Worm (Caenorhabditis elegans) whole organism, mixed stage, embryonic: Measurements from ENCODE around the gene C36B7.5.

Experiments used
- blmp-1 ChIP-seq: fragments of 150-350 bp; optimal IDR thresholded peaks from 2 replicates; lab custom pipeline; 2014; ENCODE audit warnings: missing biosample characterization, missing genetic modification characterization
- elt-3 ChIP-seq: fragments of 150-350 bp; optimal IDR thresholded peaks from 2 replicates; lab custom pipeline; 2014; ENCODE audit warnings: missing biosample characterization, missing genetic modification characterization
- lin-32 ChIP-seq: fragments of 200-800 bp; sonication (Bioruptor generic); optimal IDR thresholded peaks from 2 replicates; lab custom pipeline; 2018; ENCODE audit warnings: mild to moderate bottlenecking, missing genetic modification characterization, missing compliant biosample characterization
- nhr-12 ChIP-seq: fragments of 150-350 bp; optimal IDR thresholded peaks from 2 replicates; lab custom pipeline; 2014; ENCODE audit warnings: missing biosample characterization, missing genetic modification characterization
- nhr-76 ChIP-seq: sonication (generic microtip); optimal IDR thresholded peaks from 2 replicates; lab custom pipeline; 2017; ENCODE audit warnings: missing biosample characterization, missing genetic modification characterization
- unc-120 ChIP-seq: sonication (generic microtip); optimal IDR thresholded peaks from 2 replicates; lab custom pipeline; 2017; ENCODE audit warnings: missing genetic modification characterization, missing compliant biosample characterization; ENCODE audit not compliant: poor library complexity, severe bottlenecking
- unc-39 ChIP-seq: fragments of 150-350 bp; optimal IDR thresholded peaks from 2 replicates; lab custom pipeline; 2014; ENCODE audit warnings: missing biosample characterization, missing genetic modification characterization
- unc-62 ChIP-seq: fragments of 150-350 bp; optimal IDR thresholded peaks from 2 replicates; lab custom pipeline; 2014; ENCODE audit warnings: missing biosample characterization, missing genetic modification reagents, missing genetic modification characterization
- zip-8 ChIP-seq: fragments of 150-350 bp; optimal IDR thresholded peaks from 2 replicates; lab custom pipeline; 2014; ENCODE audit warnings: missing biosample characterization, missing genetic modification characterization

DNA sequence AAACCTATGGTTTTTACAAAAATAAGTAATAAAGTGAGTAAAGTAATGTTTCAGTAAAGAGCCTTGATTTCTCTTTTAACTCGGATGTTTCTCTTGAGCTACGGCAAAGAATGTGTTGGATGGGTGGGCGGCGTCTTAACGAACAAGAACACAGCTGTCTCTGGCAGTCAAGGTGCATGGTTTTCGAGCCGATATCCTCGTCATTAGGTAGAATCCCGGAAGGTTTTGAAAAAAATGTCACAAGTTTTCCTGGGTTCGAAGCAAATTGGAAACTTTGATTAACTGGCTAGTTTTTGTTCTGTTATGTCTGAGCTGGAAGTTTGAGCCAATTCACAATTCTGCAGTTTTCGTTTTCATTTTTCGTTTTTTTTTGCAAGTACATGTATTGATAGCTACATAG, 21.0 kb downstream of the C36B7.5 start, which contains the start of gene B0403.6:
- TF ChIP-seq unc-62 (GFP tag; lab: Kevin White, UChicago), result no peak
- no peak for TF ChIP-seq nhr-12
- no peak for TF ChIP-seq elt-3 (tag; lab: Kevin White, UChicago)
- no peak for TF ChIP-seq unc-120 (tag; lab: Kevin White, UChicago)
- no peak for TF ChIP-seq zip-8 (tag; lab: Kevin White, UChicago)
- TF ChIP-seq blmp-1 (tag; lab: Kevin White, UChicago), result no peak
- no peak for TF ChIP-seq unc-39
- no peak for TF ChIP-seq lin-32
- no peak for TF ChIP-seq nhr-76 (tag; lab: Kevin White, UChicago)
